Worm (Caenorhabditis elegans) whole organism, L4 larva: Measurements from ENCODE around the gene klf-1.
A peak's percentile ranks its signal among the peaks of the same experiment; 100 is the strongest.

ENCODE experiments used
- F10B5.3 ChIP-seq: sonication (generic microtip); optimal IDR thresholded peaks from 2 replicates; lab custom pipeline; 2016; ENCODE audit warnings: mild to moderate bottlenecking, missing genetic modification characterization, missing compliant biosample characterization
- R02D3.7 ChIP-seq: fragments of 150-350 bp; sonication (generic microtip); optimal IDR thresholded peaks from 3 replicates; lab custom pipeline; 2014; ENCODE audit warnings: missing biosample characterization, missing genetic modification characterization
- T26A8.4 ChIP-seq: fragments of 200-800 bp; sonication (Bioruptor generic); IDR thresholded peaks from 2 replicates; pipeline ENCODE4 v1.3.6; 2022; ENCODE audit warnings: missing genetic modification characterization, missing compliant biosample characterization
- Y105C5A.15 ChIP-seq: fragments of 200-800 bp; sonication (Bioruptor generic); IDR thresholded peaks from 2 replicates; pipeline ENCODE4 v1.3.6; 2022; ENCODE audit warnings: missing genetic modification characterization, missing compliant biosample characterization
- ZK337.2 ChIP-seq: fragments of 200-800 bp; sonication (Bioruptor generic); IDR thresholded peaks from 2 replicates; pipeline ENCODE4 v1.3.6; 2022; ENCODE audit warnings: missing genetic modification reagents, missing genetic modification characterization, missing compliant biosample characterization
- aha-1 ChIP-seq: fragments of 150-350 bp; peaks from one replicate; lab custom pipeline; 2014; ENCODE audit warnings: missing biosample characterization, missing genetic modification characterization
- ceh-28 ChIP-seq: fragments of 150-350 bp; optimal IDR thresholded peaks from 2 replicates; lab custom pipeline; 2014; ENCODE audit warnings: missing biosample characterization, missing genetic modification reagents, missing genetic modification characterization
- ceh-82 ChIP-seq: sonication (generic microtip); optimal IDR thresholded peaks from 2 replicates; lab custom pipeline; 2017; ENCODE audit warnings: missing biosample characterization, missing genetic modification characterization
- cey-2 ChIP-seq: sonication (generic microtip); optimal IDR thresholded peaks from 3 replicates; lab custom pipeline; 2017; ENCODE audit warnings: missing genetic modification characterization, mild to moderate bottlenecking, missing compliant biosample characterization, antibody characterized with exemption, borderline replicate concordance; ENCODE audit not compliant: insufficient read depth
- ctbp-1 ChIP-seq: fragments of 200-800 bp; sonication (Bioruptor generic); IDR thresholded peaks from 2 replicates; pipeline ENCODE4 v1.3.6; 2022; ENCODE audit warnings: missing genetic modification reagents, missing genetic modification characterization, missing compliant biosample characterization
- daf-16 ChIP-seq, 3 experiments: sonication (generic microtip); optimal IDR thresholded peaks; 2 replicates each; lab custom pipeline; 2016 to 2017; ENCODE audit warnings: missing genetic modification characterization in 3 of 3, missing genetic modification reagents in 3 of 3, mild to moderate bottlenecking in 2 of 3, missing compliant biosample characterization in 2 of 3, missing biosample characterization in 1 of 3, moderate library complexity in 1 of 3
- daf-19 ChIP-seq: fragments of 200-800 bp; sonication (Bioruptor generic); conservative IDR thresholded peaks from 2 replicates; pipeline ENCODE4 v1.3.6; 2022; ENCODE audit warnings: missing genetic modification characterization, missing compliant biosample characterization
- daf-8 ChIP-seq: fragments of 200-800 bp; sonication (Bioruptor generic); IDR thresholded peaks from 2 replicates; pipeline ENCODE4 v1.3.6; 2022; ENCODE audit warnings: missing genetic modification characterization, missing compliant biosample characterization
- egl-27 ChIP-seq: sonication (generic microtip); optimal IDR thresholded peaks from 3 replicates; lab custom pipeline; 2017; ENCODE audit warnings: missing biosample characterization, missing genetic modification reagents, missing genetic modification characterization
- lin-13 ChIP-seq: fragments of 150-350 bp; optimal IDR thresholded peaks from 2 replicates; lab custom pipeline; 2014; ENCODE audit warnings: missing biosample characterization, missing genetic modification reagents, missing genetic modification characterization
- lin-15B ChIP-seq: fragments of 150-350 bp; sonication (generic microtip); optimal IDR thresholded peaks from 3 replicates; lab custom pipeline; 2014; ENCODE audit warnings: missing biosample characterization, missing genetic modification characterization
- madf-5 ChIP-seq, 2 experiments: fragments of 200-800 bp; sonication (Bioruptor generic); IDR thresholded peaks; 2 replicates each; pipeline ENCODE4 v1.3.6; 2022; ENCODE audit warnings: missing compliant biosample characterization in 2 of 2, missing genetic modification characterization in 2 of 2
- mdl-1 ChIP-seq, 2 experiments: fragments of 150-350 bp in 1 of 2; sonication (generic microtip) in 1 of 2; optimal IDR thresholded peaks; 2 replicates each; lab custom pipeline; 2014 to 2017; ENCODE audit warnings: missing biosample characterization in 2 of 2, missing genetic modification characterization in 2 of 2
- mdt-29 ChIP-seq: fragments of 200-800 bp; sonication (Bioruptor generic); IDR thresholded peaks from 2 replicates; pipeline ENCODE4 v1.3.6; 2022; ENCODE audit warnings: missing genetic modification reagents, missing genetic modification characterization, missing compliant biosample characterization
- mep-1 ChIP-seq: fragments of 150-350 bp; sonication (generic microtip); optimal IDR thresholded peaks from 3 replicates; lab custom pipeline; 2014; ENCODE audit warnings: missing biosample characterization, missing genetic modification characterization
- mes-2 ChIP-seq: sonication (generic microtip); optimal IDR thresholded peaks from 2 replicates; lab custom pipeline; 2016; ENCODE audit warnings: missing genotype, mild to moderate bottlenecking, missing genetic modification characterization, missing compliant biosample characterization; ENCODE audit not compliant: poor library complexity, severe bottlenecking
- nhr-102 ChIP-seq: sonication (generic microtip); optimal IDR thresholded peaks from 2 replicates; lab custom pipeline; 2016; ENCODE audit warnings: mild to moderate bottlenecking, missing genetic modification characterization, moderate library complexity, missing compliant biosample characterization
- nhr-111 ChIP-seq: fragments of 200-800 bp; sonication (Bioruptor generic); optimal IDR thresholded peaks from 2 replicates; lab custom pipeline; 2018; ENCODE audit warnings: mild to moderate bottlenecking, missing genetic modification characterization, missing compliant biosample characterization
- nhr-25 ChIP-seq: sonication (generic microtip); optimal IDR thresholded peaks from 2 replicates; lab custom pipeline; 2017; ENCODE audit warnings: missing genetic modification characterization, mild to moderate bottlenecking, missing compliant biosample characterization, antibody characterized with exemption, moderate library complexity, borderline replicate concordance; ENCODE audit not compliant: insufficient read depth
- nhr-28 ChIP-seq: fragments of 150-350 bp; optimal IDR thresholded peaks from 2 replicates; lab custom pipeline; 2014; ENCODE audit warnings: missing biosample characterization, missing genetic modification characterization
- nhr-42 ChIP-seq: fragments of 200-800 bp; sonication (Bioruptor generic); IDR thresholded peaks from 2 replicates; pipeline ENCODE4 v1.3.6; 2022; ENCODE audit warnings: missing genetic modification characterization, missing compliant biosample characterization
- nhr-48 ChIP-seq: sonication (generic microtip); optimal IDR thresholded peaks from 2 replicates; lab custom pipeline; 2016; ENCODE audit warnings: mild to moderate bottlenecking, missing genetic modification characterization, missing compliant biosample characterization
- nhr-6 ChIP-seq: fragments of 150-350 bp; optimal IDR thresholded peaks from 2 replicates; lab custom pipeline; 2014; ENCODE audit warnings: missing biosample characterization, missing genetic modification characterization
- nhr-76 ChIP-seq: fragments of 150-350 bp; optimal IDR thresholded peaks from 2 replicates; lab custom pipeline; 2014; ENCODE audit warnings: missing biosample characterization, missing genetic modification characterization
- pha-4 ChIP-seq, 2 experiments: fragments of 150-350 bp in 1 of 2; fragments of 200-800 bp in 1 of 2; sonication (Bioruptor generic) in 1 of 2; IDR thresholded peaks in 1 of 2; optimal IDR thresholded peaks in 1 of 2; 2 replicates each; pipeline versions ENCODE4 v1.3.6 to Lab custom; 2014 to 2022; ENCODE audit warnings: missing genetic modification characterization in 2 of 2, missing genetic modification reagents in 2 of 2, missing biosample characterization in 1 of 2, missing compliant biosample characterization in 1 of 2
- rbr-2 ChIP-seq: sonication (generic microtip); optimal IDR thresholded peaks from 2 replicates; lab custom pipeline; 2016; ENCODE audit warnings: missing genotype, missing genetic modification characterization, missing compliant biosample characterization
- sdz-12 ChIP-seq: fragments of 200-800 bp; sonication (Bioruptor generic); optimal IDR thresholded peaks from 2 replicates; lab custom pipeline; 2018; ENCODE audit warnings: mild to moderate bottlenecking, missing genetic modification characterization, missing compliant biosample characterization
- skn-1 ChIP-seq: fragments of 150-350 bp; optimal IDR thresholded peaks from 2 replicates; lab custom pipeline; 2014; ENCODE audit warnings: missing biosample characterization, missing genetic modification characterization
- tag-97 ChIP-seq: fragments of 200-800 bp; sonication (Bioruptor generic); IDR thresholded peaks from 2 replicates; pipeline ENCODE4 v1.3.6; 2022; ENCODE audit warnings: missing genetic modification characterization, missing compliant biosample characterization
- unc-39 ChIP-seq: sonication (generic microtip); optimal IDR thresholded peaks from 2 replicates; lab custom pipeline; 2017; ENCODE audit warnings: missing biosample characterization, missing genetic modification characterization

Gene klf-1

DNA sequence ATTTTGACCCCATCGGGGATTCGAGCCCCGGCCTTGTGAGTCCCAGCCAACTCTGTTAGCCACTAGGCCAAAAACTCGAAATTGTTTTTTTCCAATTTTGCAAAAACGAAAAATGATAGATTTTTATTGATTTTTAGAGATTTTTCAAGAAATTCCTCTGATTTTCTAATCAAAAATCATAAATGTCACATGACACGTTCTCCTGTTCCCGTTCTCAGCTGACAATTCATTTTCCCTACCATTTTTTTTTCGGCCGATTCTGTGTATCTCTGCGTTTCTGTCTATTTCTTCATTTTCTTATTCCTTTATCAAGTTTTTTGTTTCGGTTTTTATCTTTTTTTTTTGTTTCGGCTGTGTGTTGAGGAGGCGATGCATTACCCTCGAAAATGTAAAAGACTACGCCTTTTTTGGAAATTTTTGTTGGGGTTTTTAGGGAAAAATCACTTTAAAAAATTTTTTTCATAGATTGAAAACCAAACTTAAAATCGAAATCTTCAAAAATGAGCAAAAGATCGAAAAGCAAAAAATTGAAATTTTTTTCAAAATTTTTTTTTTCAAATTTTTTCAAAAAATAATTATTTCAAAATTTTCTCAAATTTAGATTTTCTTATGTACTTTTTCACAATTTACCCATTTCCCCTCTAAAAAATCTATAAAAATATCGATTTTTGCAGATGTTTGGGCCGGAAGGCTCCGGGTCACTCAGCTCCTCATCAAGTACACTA lies at the start of gene klf-1 (continued):
- no peak for TF ChIP-seq nhr-6 (tag; lab: Kevin White, UChicago)
- TF ChIP-seq mes-2: no peak
- no peak for TF ChIP-seq egl-27 (tag; lab: Kevin White, UChicago)
- TF ChIP-seq lin-15B (tag; lab: Kevin White, UChicago): no peak
- no peak for TF ChIP-seq Y105C5A.15
- no peak for TF ChIP-seq ceh-82 (tag; lab: Kevin White, UChicago)
- no peak for TF ChIP-seq daf-16 (GFP tag; optimal IDR thresholded peaks at IDR 0.05; lab: Kevin White, UChicago)
- TF ChIP-seq daf-16 (tag; optimal IDR thresholded peaks at IDR 0.05; lab: Kevin White, UChicago): peak; percentile 52
- TF ChIP-seq nhr-76 (tag; lab: Kevin White, UChicago): no peak
- TF ChIP-seq aha-1 (tag; lab: Kevin White, UChicago): peak; percentile 82
- TF ChIP-seq cey-2 (tag; lab: Kevin White, UChicago): peak; percentile 12
- TF ChIP-seq mdl-1 (tag; optimal IDR thresholded peaks at IDR 0.05; lab: Kevin White, UChicago): peak in 1 of 2 experiments; percentile 58
- TF ChIP-seq nhr-102 (tag; lab: Kevin White, UChicago): peak; percentile 28
- no peak for TF ChIP-seq nhr-42 (GFP tag; lab: Robert Waterston, UW)

DNA sequence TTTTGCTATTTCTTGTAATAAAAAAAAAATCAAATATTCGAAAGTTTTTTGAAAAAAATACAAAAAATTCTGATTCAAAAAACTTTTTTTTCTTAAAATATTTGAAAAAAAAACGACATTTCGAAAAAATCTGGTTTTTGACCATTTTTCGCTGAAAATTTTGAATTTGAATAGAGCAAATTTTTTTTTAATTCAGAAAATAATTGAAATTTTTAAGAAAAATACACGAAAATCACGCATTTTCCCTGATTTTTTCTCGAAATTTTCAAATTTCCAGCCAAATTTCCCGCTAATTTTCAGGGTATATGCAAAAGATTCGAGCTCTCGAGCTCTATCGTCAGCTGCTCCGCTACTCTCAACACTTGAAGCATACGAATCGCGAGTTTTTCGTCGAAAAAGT lies 47.8 kb upstream of the klf-1 start, which contains the start of gene Y71H2AM.1:
Gene Y71H2AM.1 (plus strand): TSS at position 301 of the 400 bp plus-strand sequence.
- peak; percentile 29 for TF ChIP-seq aha-1 (tag; lab: Kevin White, UChicago)
- no peak for TF ChIP-seq nhr-28 (tag; lab: Kevin White, UChicago)
- TF ChIP-seq, all 104 proteins: peak for 1

DNA sequence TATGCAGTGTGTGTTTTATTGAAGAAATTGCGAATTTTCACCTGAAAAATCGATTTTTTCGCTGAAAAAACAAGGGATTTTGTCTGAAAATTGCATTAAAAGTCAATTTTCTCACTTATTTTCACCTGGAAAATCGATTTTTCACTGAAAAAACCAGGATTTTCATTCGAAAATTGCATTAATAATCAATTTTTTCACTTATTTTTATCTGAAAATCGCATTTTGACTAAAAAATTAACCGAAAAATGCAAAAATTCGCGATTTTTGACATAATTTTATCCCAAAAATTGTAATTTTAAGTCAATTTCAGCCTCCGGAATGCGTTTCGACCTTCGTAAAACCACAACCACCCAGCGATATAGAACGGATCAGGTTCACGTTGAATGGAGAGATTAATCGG lies 42.1 kb upstream of the klf-1 start, which contains the start of gene Y71H2AM.29:
Gene Y71H2AM.29 (plus strand): TSS at position 301 of the 400 bp plus-strand sequence.
- no peak for TF ChIP-seq madf-5 (GFP tag; IDR thresholded peaks at IDR 0.05; lab: Robert Waterston, UW)
- TF ChIP-seq ceh-82 (tag; lab: Kevin White, UChicago): no peak
- TF ChIP-seq skn-1 (tag; lab: Kevin White, UChicago): no peak
- TF ChIP-seq, all 104 proteins: peak for 0

DNA sequence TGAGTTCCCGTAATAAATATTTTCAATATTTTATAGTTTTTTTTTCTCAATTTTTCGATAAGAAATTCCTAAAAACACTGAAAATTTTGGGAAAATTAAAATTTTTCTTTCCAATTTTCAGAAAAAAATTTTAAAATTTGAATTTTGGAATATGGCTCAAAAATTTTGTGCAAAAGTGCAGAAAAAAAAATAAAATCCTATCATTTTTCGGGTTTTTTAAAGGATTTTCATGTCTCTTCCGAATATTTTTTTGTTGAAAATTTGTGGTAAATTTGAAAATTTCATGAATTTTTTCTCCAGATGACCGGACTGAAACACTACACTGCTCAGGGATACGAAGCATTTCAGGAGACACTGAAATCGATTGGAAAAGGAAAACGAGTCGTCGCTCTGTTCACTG lies 40.3 kb upstream of the klf-1 start, which contains the start of gene txdc-17:
Gene txdc-17 (plus strand): TSS at position 301 of the 400 bp plus-strand sequence.
- no peak for TF ChIP-seq daf-19 (GFP tag; lab: Robert Waterston, UW)
- TF ChIP-seq pha-4 (GFP tag; IDR thresholded peaks at IDR 0.05; lab: Robert Waterston, UW): no peak
- TF ChIP-seq pha-4 (tag; optimal IDR thresholded peaks at IDR 0.05; lab: Kevin White, UChicago): no peak
- no peak for TF ChIP-seq F10B5.3 (tag; lab: Kevin White, UChicago)
- TF ChIP-seq rbr-2 (tag; lab: Kevin White, UChicago): no peak
- TF ChIP-seq sdz-12 (GFP tag; lab: Kevin White, UChicago): no peak
- no peak for TF ChIP-seq nhr-25 (tag; lab: Kevin White, UChicago)
- no peak for TF ChIP-seq R02D3.7 (tag; lab: Kevin White, UChicago)

DNA sequence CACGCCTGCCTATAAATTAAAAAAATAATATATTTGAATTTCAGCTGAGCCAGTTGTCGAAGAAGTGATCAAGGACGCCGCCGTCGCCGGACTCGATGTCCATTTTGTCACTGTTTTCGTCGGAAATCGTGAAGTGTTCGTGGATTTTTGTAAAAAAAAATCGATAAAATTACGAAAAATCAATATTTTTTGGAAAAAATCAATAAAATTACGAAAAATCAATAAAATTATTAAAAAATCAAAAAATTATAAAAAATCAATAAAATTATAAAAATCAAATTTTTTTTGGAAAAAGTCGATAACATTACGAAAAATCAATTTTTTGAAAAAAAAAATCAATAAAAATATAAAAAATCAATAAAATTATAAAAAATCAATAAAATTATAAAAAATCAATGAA lies 39.6 kb upstream of the klf-1 start:
- TF ChIP-seq mep-1 (tag; lab: Kevin White, UChicago) (no peak), ceh-28 (tag; lab: Kevin White, UChicago) (peak; percentile 82)

DNA sequence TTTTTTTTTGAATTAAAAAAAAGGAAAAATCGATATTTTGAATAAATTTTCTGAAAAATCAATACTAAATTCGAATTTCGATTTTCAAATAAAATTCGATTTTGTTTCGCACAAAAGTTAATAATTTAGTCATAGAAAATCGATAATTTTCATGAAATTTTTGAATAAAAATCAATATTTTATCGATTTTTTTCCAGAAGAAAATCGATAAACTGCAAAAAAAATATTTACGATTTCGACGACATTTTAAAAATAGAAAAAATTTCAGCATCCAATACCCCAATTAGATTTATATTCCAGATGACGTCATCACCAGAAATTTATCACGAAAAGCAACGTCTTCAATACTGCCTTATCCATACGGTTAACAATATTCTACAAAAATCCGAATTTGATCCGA lies 38.3 kb upstream of the klf-1 start, which contains the start of gene josd-1:
Gene josd-1 (plus strand): TSS at position 301 of the 400 bp plus-strand sequence.
- TF ChIP-seq T26A8.4 (GFP tag; lab: Robert Waterston, UW) (no peak), ctbp-1 (GFP tag; lab: Robert Waterston, UW) (no peak), nhr-48 (tag; lab: Kevin White, UChicago) (no peak), unc-39 (tag; lab: Kevin White, UChicago) (no peak), lin-13 (GFP tag; lab: Kevin White, UChicago) (no peak), tag-97 (no peak), mdt-29 (GFP tag; lab: Robert Waterston, UW) (no peak), ZK337.2 (GFP tag; lab: Robert Waterston, UW) (no peak), daf-8 (GFP tag; lab: Robert Waterston, UW) (no peak), nhr-111 (GFP tag; lab: Kevin White, UChicago) (no peak)
